Fruit fly (Drosophila melanogaster) whole organism, wandering third instar larva: ENCODE measurements around the gene CG9626.

Source experiments
- dmrt93B ChIP-seq: fragments of 200-800 bp; sonication (Bioruptor generic); optimal IDR thresholded peaks from 2 replicates; lab custom pipeline; 2018; ENCODE audit warnings: missing biosample characterization, mild to moderate bottlenecking, missing genetic modification characterization
- dsf ChIP-seq: sonication (Bioruptor generic); optimal IDR thresholded peaks from 2 replicates; lab custom pipeline; 2016; ENCODE audit warnings: missing biosample characterization, missing genetic modification characterization, borderline replicate concordance
- jim ChIP-seq: fragments of 175-275, 200-325 bp; sonication (Bioruptor generic); optimal IDR thresholded peaks from 2 replicates; lab custom pipeline; 2016; ENCODE audit warnings: missing biosample characterization, mild to moderate bottlenecking, missing genetic modification characterization
- pan ChIP-seq: fragments of >200 bp; optimal IDR thresholded peaks from 2 replicates; lab custom pipeline; 2017
- psq ChIP-seq: fragments of 200-800 bp; sonication (Bioruptor generic); optimal IDR thresholded peaks from 3 replicates; lab custom pipeline; 2017; ENCODE audit warnings: missing biosample characterization, mild to moderate bottlenecking, missing genetic modification characterization, moderate library complexity
- usp ChIP-seq: fragments of >200 bp; optimal IDR thresholded peaks from 2 replicates; lab custom pipeline; 2017; ENCODE audit warnings: missing biosample characterization, missing genetic modification characterization
- woc ChIP-seq: sonication (Bioruptor generic); optimal IDR thresholded peaks from 2 replicates; lab custom pipeline; 2016; ENCODE audit warnings: missing biosample characterization, mild to moderate bottlenecking, missing genetic modification characterization

DNA sequence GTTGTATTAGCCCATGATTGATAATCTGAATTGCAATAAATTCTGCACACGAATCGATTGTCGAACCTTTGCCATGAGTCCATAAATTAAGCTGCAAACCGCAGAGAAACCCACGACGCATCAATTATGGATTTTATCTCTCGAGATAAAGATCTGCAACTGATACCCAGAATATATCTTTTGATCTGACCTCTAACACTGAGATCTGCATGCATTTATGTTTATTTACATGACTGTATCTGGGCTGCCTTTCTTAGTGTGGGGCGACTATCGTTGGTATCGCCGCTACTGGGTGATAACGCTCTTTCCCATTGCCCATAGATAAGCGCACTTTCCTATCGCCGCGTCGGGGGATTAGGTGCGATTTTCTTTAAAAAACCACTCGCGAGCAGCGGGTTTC lies 16.4 kb upstream of the CG9626 start, which contains the start of gene Ctr1B:
- TF ChIP-seq woc (no peak), jim (GFP tag; lab: Kevin White, UChicago) (no peak), psq (GFP tag; lab: Kevin White, UChicago) (no peak), pan (lab: Kevin White, UChicago) (no peak), usp (no peak), dsf (GFP tag; lab: Kevin White, UChicago) (no peak), dmrt93B (GFP tag; lab: Kevin White, UChicago) (no peak)
